Worm (Caenorhabditis elegans) whole organism, young adult: Measurements from ENCODE around the gene mff-1.

ENCODE experiments used
- F52B5.7 ChIP-seq: sonication (generic microtip); optimal IDR thresholded peaks from 2 replicates; lab custom pipeline; 2016; ENCODE audit warnings: mild to moderate bottlenecking, missing genetic modification characterization, missing compliant biosample characterization
- T07F8.4 ChIP-seq: sonication (generic microtip); optimal IDR thresholded peaks from 2 replicates; lab custom pipeline; 2016; ENCODE audit warnings: mild to moderate bottlenecking, missing genetic modification characterization, moderate library complexity, missing compliant biosample characterization
- ama-1 ChIP-seq, 3 experiments: fragments of 150-350 bp in 1 of 3; sonication (generic microtip) in 2 of 3; optimal IDR thresholded peaks; 2 replicates each; lab custom pipeline; 2014 to 2018; ENCODE audit warnings: missing biosample characterization in 2 of 3, missing genetic modification characterization in 2 of 3, missing genetic modification reagents in 2 of 3
- ceh-40 ChIP-seq: fragments of 200-800 bp; sonication (Bioruptor generic); IDR thresholded peaks from 2 replicates; pipeline ENCODE4 v1.3.6; 2022; ENCODE audit warnings: missing genetic modification characterization, missing compliant biosample characterization
- ets-4 ChIP-seq: fragments of 200-800 bp; sonication (Bioruptor generic); optimal IDR thresholded peaks from 2 replicates; lab custom pipeline; 2018; ENCODE audit warnings: mild to moderate bottlenecking, missing genetic modification characterization, missing compliant biosample characterization
- hlh-12 ChIP-seq: sonication (generic microtip); optimal IDR thresholded peaks from 2 replicates; lab custom pipeline; 2016; ENCODE audit warnings: missing genetic modification characterization, missing compliant biosample characterization
- hrde-1 ChIP-seq: sonication (generic microtip); optimal IDR thresholded peaks from 2 replicates; lab custom pipeline; 2016; ENCODE audit warnings: missing genetic modification characterization, mild to moderate bottlenecking, missing compliant biosample characterization, moderate library complexity, missing genotype, missing genetic modification reagents, borderline replicate concordance
- lin-54 ChIP-seq: fragments of 200-800 bp; sonication (Bioruptor generic); optimal IDR thresholded peaks from 2 replicates; lab custom pipeline; 2018; ENCODE audit warnings: mild to moderate bottlenecking, missing genetic modification characterization, missing compliant biosample characterization
- nhr-179 ChIP-seq: sonication (generic microtip); optimal IDR thresholded peaks from 2 replicates; lab custom pipeline; 2016; ENCODE audit warnings: mild to moderate bottlenecking, missing genetic modification characterization, missing compliant biosample characterization
- rpc-1 ChIP-seq, 2 experiments: fragments of 150-350 bp in 1 of 2; sonication (generic microtip) in 1 of 2; optimal IDR thresholded peaks; 2 replicates each; lab custom pipeline; 2014 to 2018; ENCODE audit warnings: missing biosample characterization in 1 of 2, missing genetic modification characterization in 1 of 2, missing genetic modification reagents in 1 of 2, missing genotype in 1 of 2
- snpc-4 ChIP-seq, 5 experiments: fragments of 150-350 bp in 1 of 5; sonication (generic microtip) in 4 of 5; optimal IDR thresholded peaks; 2 replicates each; lab custom pipeline; 2014 to 2018; ENCODE audit warnings: missing genetic modification characterization in 5 of 5, missing biosample characterization in 3 of 5, antibody characterized with exemption in 2 of 5, mild to moderate bottlenecking in 2 of 5, missing compliant biosample characterization in 2 of 5, missing genotype in 2 of 5, moderate library complexity in 2 of 5, missing genetic modification reagents in 1 of 5

DNA sequence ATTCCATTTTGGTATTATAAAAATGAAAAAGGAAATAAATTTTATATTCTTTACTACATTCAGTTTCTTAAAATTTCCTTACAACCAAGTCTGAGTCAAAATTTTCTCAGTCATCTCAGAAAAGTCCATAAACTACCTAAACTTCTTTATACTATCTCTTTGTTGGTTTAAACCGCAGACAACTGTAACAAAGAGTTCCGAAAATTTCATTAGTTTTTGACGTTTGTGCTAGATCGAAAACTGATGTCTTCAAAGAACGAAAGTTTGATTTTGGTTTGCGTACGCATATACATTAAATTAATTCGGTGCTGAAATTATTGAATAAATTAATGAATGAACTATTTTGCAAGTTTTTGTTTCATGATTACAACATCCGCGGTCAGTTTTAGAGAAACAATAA lies 28.1 kb downstream of the mff-1 start:
- TF ChIP-seq ets-4 (GFP tag; lab: Kevin White, UChicago): no peak
- TF ChIP-seq hrde-1 (tag; lab: Kevin White, UChicago): no peak
- no peak for TF ChIP-seq snpc-4 (GFP tag; optimal IDR thresholded peaks at IDR 0.05; lab: Kevin White, UChicago)
- TF ChIP-seq snpc-4 (tag; optimal IDR thresholded peaks at IDR 0.05; lab: Kevin White, UChicago): no peak
- no peak for TF ChIP-seq ama-1 (optimal IDR thresholded peaks at IDR 0.05; lab: Kevin White, UChicago)
- TF ChIP-seq ama-1 (GFP tag; optimal IDR thresholded peaks at IDR 0.05; lab: Kevin White, UChicago): no peak
- TF ChIP-seq ceh-40 (GFP tag; lab: Robert Waterston, UW): no peak
- TF ChIP-seq rpc-1 (optimal IDR thresholded peaks at IDR 0.05; lab: Kevin White, UChicago): no peak
- no peak for TF ChIP-seq rpc-1 (tag; optimal IDR thresholded peaks at IDR 0.05; lab: Kevin White, UChicago)
- no peak for TF ChIP-seq nhr-179 (tag; lab: Kevin White, UChicago)
- TF ChIP-seq T07F8.4 (tag; lab: Kevin White, UChicago): no peak
- TF ChIP-seq lin-54 (GFP tag; lab: Kevin White, UChicago): no peak
- no peak for TF ChIP-seq F52B5.7 (tag; lab: Kevin White, UChicago)
- TF ChIP-seq hlh-12: no peak
